Fruit fly (Drosophila melanogaster) ovary, adult (tissue): ENCODE measurements around the gene Ref1.

ENCODE experiments used
- CG17801 ChIP-seq: fragments of 200-800 bp; optimal IDR thresholded peaks from 2 replicates; lab custom pipeline; 2019; ENCODE audit warnings: missing biosample characterization, mild to moderate bottlenecking, missing genetic modification characterization, moderate library complexity; ENCODE audit not compliant: partially characterized antibody

The Ref1 gene

DNA sequence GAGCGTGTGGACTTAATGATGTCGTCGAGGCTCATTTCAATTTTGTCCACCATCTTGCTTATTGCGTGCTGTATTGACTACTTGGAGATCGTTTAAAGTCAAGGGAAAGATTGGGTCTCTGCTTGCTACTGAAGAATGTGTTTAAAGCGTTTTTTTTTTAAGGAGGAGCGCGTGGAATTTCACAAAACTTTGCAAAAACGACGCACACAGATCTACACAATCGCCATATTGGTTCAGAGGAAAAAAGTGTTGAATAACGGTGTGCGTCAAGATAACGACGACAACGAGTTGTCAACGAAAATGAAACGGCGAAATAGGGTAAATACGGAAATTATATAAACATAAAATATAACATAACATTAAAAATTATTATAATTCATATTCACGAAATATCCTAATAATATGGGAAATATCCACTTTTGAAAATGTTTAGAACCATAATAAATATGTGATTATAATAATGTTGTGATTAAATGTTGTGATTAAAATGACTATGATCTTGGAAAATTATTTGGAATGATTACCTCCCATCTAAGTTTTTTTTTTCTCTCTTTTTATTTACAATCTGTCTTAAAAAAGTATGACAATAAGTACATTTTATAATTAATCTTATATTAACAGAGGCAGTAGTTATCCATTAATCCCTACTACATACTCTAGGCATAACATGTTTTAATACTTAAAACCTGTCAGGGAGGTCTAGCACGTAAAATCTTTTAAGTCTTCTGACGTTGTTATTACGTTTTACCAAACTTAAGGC lies at the start of gene Ref1:
Gene Ref1, minus strand, starts transcription at position 231 of the 760 bp plus-strand sequence.
- no peak for TF ChIP-seq CG17801

DNA sequence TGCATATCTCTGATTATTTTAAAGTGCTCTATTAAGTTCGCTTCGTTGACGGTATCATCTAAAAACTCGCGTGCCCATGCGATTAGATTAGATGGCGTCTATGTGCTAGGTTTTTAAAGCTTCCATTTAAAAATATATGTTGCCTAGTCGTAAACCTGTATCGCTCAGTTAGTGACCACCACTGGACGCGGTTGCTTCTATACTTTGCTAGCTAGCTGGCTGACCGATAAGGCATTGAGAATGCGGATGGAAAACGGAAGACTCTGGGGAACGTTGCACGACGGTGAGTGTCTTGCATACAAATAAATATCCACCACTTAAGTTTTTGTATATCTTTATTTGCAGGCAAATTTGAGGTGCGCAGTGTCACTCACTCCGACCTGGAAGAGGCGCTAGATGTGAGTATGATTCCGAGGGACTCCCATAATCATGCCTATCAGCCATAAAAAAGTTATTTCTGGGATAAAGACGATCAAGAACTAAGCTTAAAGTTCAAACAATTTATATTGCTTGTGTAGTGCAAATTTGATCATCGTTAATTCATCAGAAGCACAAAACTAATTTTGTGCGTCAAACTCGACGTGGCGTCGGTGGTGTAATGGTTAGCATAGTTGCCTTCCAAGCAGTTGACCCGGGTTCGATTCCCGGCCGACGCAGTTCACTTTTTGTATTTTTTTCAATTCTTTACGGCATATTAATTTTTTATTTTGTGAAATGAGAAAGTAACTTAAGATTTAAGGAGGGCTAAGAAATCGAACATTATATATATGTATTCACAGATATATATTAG lies 49.3 kb upstream of the Ref1 start, which contains the start of gene CG31248:
Gene CG31248, plus strand, starts transcription at position 41 of the 790 bp plus-strand sequence.
- no peak for TF ChIP-seq CG17801

DNA sequence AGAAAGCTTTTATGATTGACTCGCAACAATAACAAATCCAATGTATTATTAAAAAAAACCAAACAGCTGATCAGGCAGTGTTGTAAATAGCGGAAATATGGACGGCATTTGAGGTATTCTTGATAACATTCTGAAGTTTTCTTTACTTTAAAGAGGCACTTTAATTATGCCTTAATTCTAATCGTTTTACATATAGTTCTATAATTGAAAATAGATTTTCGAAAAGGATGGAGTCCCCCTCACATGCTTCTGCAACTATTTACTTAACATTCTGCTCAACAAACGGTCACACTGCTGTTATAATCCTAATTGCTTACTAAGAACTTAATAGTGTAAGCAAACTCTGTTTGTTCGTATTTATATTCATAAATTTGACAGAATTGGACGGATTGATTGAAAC lies 47.8 kb upstream of the Ref1 start, which contains the start of gene CG10068:
Gene CG10068, minus strand, starts transcription at position 62 of the 400 bp plus-strand sequence.
- peak; percentile 89 for TF ChIP-seq CG17801

DNA sequence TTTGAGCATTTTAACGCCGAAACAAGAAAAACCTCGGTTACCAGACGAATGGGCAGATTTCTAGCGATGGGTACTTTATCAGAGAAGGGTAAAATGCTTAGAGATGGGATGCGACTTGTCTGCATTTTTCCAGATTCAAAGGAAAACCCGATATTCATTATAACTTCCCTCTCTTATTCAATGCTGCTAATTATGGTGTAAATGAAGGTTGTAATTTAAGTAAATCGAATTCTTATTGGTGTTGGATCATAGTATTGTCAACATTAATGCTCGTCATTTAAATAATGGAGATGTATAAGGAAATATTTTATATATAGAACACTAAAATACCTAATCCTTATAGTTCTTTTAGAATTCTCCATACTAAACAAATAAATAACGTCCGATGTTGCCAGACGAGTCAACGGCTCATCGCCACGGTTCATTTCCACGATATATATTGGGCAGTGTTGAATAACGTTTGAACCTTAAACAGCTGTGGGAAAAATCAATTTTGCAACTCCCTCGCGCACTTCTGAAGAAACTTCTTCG lies 44.0 kb upstream of the Ref1 start, which contains the start of the genes Alh and CG10098:
Gene Alh, minus strand, starts transcription at position 77 of the 531 bp plus-strand sequence.
Gene CG10098, plus strand, starts transcription at position 440 of the 531 bp plus-strand sequence.
- peak; percentile 46 for TF ChIP-seq CG17801

DNA sequence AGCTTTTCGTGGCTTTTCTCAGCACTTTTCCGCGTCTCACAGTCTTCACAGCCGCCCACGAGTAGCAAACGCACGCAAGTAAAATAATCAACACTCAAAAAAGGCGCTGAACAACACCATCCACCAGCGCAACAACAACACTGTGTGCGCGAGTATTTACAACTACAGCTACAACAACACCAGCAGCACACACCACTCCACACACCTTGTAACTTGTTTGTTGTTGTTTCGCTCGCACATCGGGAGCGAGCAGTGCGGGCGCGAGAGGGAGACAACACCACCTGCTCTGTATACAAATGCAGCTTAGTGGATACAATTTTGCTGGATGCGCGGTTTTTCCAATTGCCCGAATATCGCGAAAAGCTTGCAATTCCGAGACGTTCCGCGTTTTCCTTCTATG lies 43.5 kb upstream of the Ref1 start:
- no peak for TF ChIP-seq CG17801

- no peak for TF ChIP-seq CG17801
Measured at dm6 chr3R:7123073-7123572, 42.9 kb upstream of the Ref1 start.

DNA sequence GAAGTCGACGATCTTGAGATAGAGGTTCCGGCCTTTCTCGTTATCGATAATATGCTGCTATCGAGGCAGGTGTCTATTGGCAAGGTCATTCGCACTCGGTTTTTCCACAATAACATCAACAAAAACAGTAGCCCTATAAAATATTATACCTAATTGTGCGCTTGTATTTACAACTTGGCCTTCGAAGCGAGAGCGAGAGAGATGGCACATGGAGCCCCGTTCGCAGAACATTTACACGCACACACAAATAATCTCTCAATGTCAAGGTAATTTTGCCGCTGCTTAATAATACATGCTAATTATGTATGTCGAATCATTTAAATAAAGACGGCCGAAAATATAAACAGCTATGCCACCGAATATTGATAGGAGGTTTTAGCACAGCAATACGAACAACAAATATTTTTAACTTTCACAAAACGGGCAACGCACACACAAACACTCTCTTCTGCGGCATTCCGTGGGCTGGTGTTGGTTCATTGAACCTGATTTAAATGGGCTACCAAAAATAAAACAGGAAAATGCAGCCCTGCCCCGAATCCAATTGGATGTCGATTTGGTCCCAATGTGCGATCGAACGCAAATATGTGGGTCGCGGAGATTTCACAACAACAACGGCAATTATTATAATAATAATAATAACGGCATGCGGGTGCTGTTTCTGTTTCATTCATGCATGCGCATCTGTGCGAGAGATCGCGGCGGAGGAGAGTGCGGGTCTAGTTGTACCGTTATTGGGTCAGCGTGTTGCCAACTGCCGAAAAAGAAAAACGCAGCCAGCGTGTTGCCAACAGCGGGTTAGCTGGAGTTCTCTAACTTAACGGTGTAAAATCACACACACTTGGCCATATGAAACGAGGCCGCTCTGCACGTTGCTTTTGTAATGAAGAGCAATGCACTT lies 42.2 kb upstream of the Ref1 start:
- no peak for TF ChIP-seq CG17801

DNA sequence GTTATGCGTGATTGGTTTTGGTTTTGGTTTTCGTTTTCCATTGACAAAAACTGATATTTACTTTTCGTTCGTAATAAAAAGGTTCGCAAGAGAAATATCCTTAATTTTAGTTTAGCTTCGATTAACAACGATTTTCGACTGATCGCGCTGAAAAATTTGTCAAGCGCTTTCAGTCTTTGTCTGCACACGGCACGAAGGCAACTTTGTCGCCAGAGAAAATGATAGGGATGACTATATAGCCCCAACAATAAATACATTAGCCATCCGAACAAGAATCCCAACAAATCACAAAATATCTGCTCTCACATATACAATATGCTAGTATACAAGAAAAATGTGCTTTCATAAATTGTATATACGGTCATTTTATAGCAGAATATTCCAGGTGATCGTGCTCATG lies 37.4 kb upstream of the Ref1 start, which contains the start of gene Mlp84B:
Gene Mlp84B, minus strand, starts transcription at position 143 of the 400 bp plus-strand sequence.
- no peak for TF ChIP-seq CG17801

dm6 chr3R:7116511-7116910 lies 36.3 kb upstream of the Ref1 start:
- no peak for TF ChIP-seq CG17801

DNA sequence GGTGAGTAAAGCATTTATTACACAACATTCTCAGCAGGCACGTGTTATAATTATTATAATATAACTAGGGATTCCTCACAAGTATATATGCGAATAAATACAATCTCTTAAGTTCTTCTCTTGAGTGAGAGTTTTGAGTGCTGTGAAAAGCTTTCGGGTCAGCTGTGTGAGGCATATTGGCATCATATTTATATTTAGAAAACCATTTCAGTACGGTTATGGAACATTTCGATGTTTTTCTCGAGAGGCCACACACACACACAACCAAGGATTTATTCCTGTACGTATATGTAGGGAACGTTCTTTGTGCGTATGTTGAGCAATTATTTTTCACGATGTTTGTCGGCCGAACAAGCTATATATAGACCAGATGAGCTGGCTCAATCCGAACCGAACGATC lies 32.8 kb upstream of the Ref1 start:
- TF ChIP-seq CG17801: no peak

- TF ChIP-seq CG17801: no peak
Measured at dm6 chr3R:7111206-7111858, 31.1 kb upstream of the Ref1 start.

DNA sequence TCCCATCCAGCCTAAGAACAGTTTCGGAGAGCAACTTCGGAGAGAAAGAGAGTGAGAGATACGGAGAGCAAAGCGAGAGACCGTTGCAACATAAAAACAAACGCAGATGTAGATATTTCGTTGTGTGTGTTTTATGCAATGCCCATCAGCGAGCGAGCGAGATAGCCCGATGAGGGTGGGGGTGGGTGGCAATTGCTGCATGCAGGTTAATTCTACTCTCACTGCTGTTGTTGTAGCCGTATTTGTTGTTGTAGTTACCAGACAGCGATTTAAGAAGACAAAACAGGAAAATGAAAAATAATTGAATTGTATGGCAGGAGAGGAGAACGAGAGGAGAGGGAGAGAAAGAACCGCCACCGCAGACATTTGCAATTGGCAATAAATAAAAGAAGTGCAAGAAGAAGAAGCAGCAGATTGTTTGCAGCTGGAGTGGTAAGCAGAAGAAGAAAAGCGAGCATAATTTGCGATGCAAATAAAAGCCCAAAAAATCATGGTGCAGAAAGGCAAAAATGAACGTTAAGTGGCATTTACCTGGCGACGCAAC lies 29.6 kb upstream of the Ref1 start:
- no peak for TF ChIP-seq CG17801

- peak; percentile 96 for TF ChIP-seq CG17801
Measured at dm6 chr3R:7108589-7109312, 28.6 kb upstream of the Ref1 start.
